Worm (Caenorhabditis elegans): ENCODE data around the gene C34E11.2.

Gene C34E11.2

DNA sequence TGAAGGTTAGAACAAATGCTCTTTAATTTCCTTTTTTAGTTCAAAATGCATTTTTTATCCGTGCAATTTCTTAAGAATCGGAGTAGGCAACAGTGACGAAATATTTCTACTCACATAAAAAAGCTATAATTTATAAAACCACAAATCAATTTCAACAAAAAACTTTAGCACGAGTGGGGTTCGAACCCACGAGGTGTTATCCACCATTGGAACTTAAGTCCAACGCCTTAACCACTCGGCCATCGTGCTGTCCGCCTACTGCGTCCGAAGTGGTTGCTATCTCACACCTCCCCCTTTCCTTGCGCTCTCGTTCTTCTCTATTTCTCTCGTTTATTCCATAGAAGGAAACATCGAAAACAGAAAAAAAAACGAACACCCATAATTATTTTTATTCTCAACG, 56.9 kb downstream of the C34E11.2 start:
- TF ChIP-seq grh-1 (GFP tag; IDR thresholded peaks at IDR 0.05) = no peak
- no peak for TF ChIP-seq hpl-2 (GFP tag; optimal IDR thresholded peaks at IDR 0.05)
- peak; percentile 30 for TF ChIP-seq unc-130 (tag; optimal IDR thresholded peaks at IDR 0.05)
- TF ChIP-seq ceh-90 (tag; optimal IDR thresholded peaks at IDR 0.05) = no peak
- TF ChIP-seq sox-4 (tag; optimal IDR thresholded peaks at IDR 0.05) = peak; percentile 11
- TF ChIP-seq zip-4 (GFP tag; optimal IDR thresholded peaks at IDR 0.05) = no peak
- TF ChIP-seq ceh-88 (GFP tag; IDR thresholded peaks at IDR 0.05) = peak; percentile 30; the same call in 1 of the 2 replicates
- no peak for TF ChIP-seq snpc-4 (tag; optimal IDR thresholded peaks at IDR 0.05)
- TF ChIP-seq hlh-17 (GFP tag; optimal IDR thresholded peaks at IDR 0.05; ENCODE audit: borderline replicate concordance) = no peak
- TF ChIP-seq nhr-71 (tag; optimal IDR thresholded peaks at IDR 0.05) = peak; percentile 77
- peak; percentile 63 for TF ChIP-seq egl-13 (tag; optimal IDR thresholded peaks at IDR 0.05)
- peak; percentile 65 for TF ChIP-seq jun-1 (tag; optimal IDR thresholded peaks at IDR 0.05)
- TF ChIP-seq skn-1 (tag; optimal IDR thresholded peaks at IDR 0.05) = peak; percentile 46
- peak in 1 of 6 experiments; percentile 22 for TF ChIP-seq elt-3 (tag; optimal IDR thresholded peaks at IDR 0.05)
- TF ChIP-seq nhr-90 (tag; optimal IDR thresholded peaks at IDR 0.05; ENCODE audit: poor library complexity) = peak; percentile 69
- peak; percentile 79 for TF ChIP-seq nhr-47 (tag; optimal IDR thresholded peaks at IDR 0.05)
- peak; percentile 36 for TF ChIP-seq pax-3 (tag; optimal IDR thresholded peaks at IDR 0.05)
- TF ChIP-seq dpl-1 (GFP tag; optimal IDR thresholded peaks at IDR 0.05) = peak in 1 of 3 experiments; percentile 11
- peak; percentile 51 to 56 for TF ChIP-seq lsy-2 (tag; optimal IDR thresholded peaks at IDR 0.05)
- peak; percentile 69 for TF ChIP-seq swsn-7 (tag; optimal IDR thresholded peaks at IDR 0.05)
- TF ChIP-seq ztf-4 (tag; optimal IDR thresholded peaks at IDR 0.05) = peak; percentile 26
- TF ChIP-seq ceh-82 (tag; optimal IDR thresholded peaks at IDR 0.05) = peak; percentile 27 to 69 (median 61)
- TF ChIP-seq mdl-1 (tag; optimal IDR thresholded peaks at IDR 0.05) = peak in 1 of 2 experiments; percentile 59
- peak; percentile 7 for TF ChIP-seq irx-1 (tag; optimal IDR thresholded peaks at IDR 0.05)
- TF ChIP-seq hlh-4 (tag; optimal IDR thresholded peaks at IDR 0.05) = no peak
- TF ChIP-seq lin-14 (GFP tag; optimal IDR thresholded peaks at IDR 0.05) = peak; percentile 75
- peak; percentile 40 for TF ChIP-seq lin-13 (GFP tag; optimal IDR thresholded peaks at IDR 0.05)
- peak; percentile 65 for TF ChIP-seq C16A3.4 (tag; optimal IDR thresholded peaks at IDR 0.05)
- peak; percentile 69 for TF ChIP-seq nhr-85 (tag)
- TF ChIP-seq isw-1 (GFP tag; IDR thresholded peaks at IDR 0.05) = peak; percentile 28; the same call in 1 of the 2 replicates
- TF ChIP-seq elt-2 (tag; optimal IDR thresholded peaks at IDR 0.05) = peak; percentile 42
- TF ChIP-seq efl-1 (optimal IDR thresholded peaks at IDR 0.05) = peak in 1 of 2 experiments; percentile 17
- TF ChIP-seq efl-1 (GFP tag; optimal IDR thresholded peaks at IDR 0.05 in 1 of 2) = peak in 1 of 2 experiments; percentile 80
- TF ChIP-seq egl-27 (tag; optimal IDR thresholded peaks at IDR 0.05) = peak in 1 of 2 experiments; percentile 3
- peak; percentile 72 for TF ChIP-seq nhr-20 (tag; optimal IDR thresholded peaks at IDR 0.05)
- TF ChIP-seq unc-86 (tag; optimal IDR thresholded peaks at IDR 0.05) = peak; percentile 37
- TF ChIP-seq xbp-1 (tag; optimal IDR thresholded peaks at IDR 0.05) = peak; percentile 51
- no peak for TF ChIP-seq nhr-237 (tag; optimal IDR thresholded peaks at IDR 0.05)
- TF ChIP-seq fkh-10 (GFP tag; optimal IDR thresholded peaks at IDR 0.05) = peak; percentile 14
- TF ChIP-seq zag-1 (tag; optimal IDR thresholded peaks at IDR 0.05) = no peak
- peak; percentile 46 for TF ChIP-seq lir-3 (tag; optimal IDR thresholded peaks at IDR 0.05; ENCODE audit: poor library complexity)
- TF ChIP-seq tbx-2 (tag; optimal IDR thresholded peaks at IDR 0.05) = peak; percentile 29
- no peak for TF ChIP-seq ets-5 (GFP tag; IDR thresholded peaks at IDR 0.05)
- TF ChIP-seq rnt-1 (tag; optimal IDR thresholded peaks at IDR 0.05) = peak; percentile 26
- TF ChIP-seq nhr-19 (GFP tag; conservative IDR thresholded peaks at IDR 0.05) = peak; percentile 60
- peak; percentile 57 for TF ChIP-seq mep-1 (tag; optimal IDR thresholded peaks at IDR 0.05)
- TF ChIP-seq unc-98 (GFP tag; IDR thresholded peaks at IDR 0.05) = no peak
- TF ChIP-seq lin-35 (GFP tag; optimal IDR thresholded peaks at IDR 0.05) = peak in 1 of 2 experiments; percentile 27
- TF ChIP-seq Y116A8C.19 (tag; optimal IDR thresholded peaks at IDR 0.05; ENCODE audit: borderline replicate concordance) = no peak
- TF ChIP-seq dsc-1 (tag; optimal IDR thresholded peaks at IDR 0.05) = peak; percentile 77
- TF ChIP-seq nhr-11 (tag; optimal IDR thresholded peaks at IDR 0.05) = no peak
- peak; percentile 51 for TF ChIP-seq nhr-77 (tag; optimal IDR thresholded peaks at IDR 0.05)
- TF ChIP-seq sptf-1 (tag; optimal IDR thresholded peaks at IDR 0.05) = no peak
